Fruit fly (Drosophila melanogaster): ENCODE measurements around the gene Hsc20.
A peak's percentile ranks its signal among the peaks of the same experiment; 100 is the strongest.

The Hsc20 gene

DNA sequence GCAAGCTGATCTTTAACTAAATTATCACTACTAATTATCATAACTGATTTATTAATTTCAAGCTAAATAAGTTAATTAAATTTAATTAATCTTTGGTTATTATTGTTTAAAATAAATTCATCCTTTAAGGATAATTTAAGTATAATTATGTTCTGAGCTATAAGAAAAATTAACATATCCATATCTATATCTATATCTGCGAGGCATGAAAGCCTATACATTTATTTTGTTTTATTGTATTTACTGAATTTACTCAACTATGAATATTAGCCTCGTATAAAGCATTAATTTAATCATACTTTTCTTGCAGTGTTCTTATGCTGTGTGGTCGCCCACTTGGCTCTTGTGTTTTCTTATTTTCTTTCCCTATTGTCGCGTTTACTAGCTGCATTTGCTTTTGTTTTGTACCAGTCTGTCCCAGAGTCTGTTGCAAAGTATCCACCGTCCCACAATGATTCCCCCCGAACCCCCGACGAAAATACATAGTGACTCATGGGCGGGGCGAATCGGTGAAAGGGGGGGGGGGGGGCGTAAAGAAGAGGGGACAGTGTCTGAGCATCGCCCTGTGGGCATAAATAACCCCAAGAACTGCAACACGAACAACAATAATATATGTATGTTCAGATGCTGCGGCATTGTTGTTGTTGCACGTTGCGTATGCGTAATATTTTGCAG lies 18.3 kb upstream of the Hsc20 start:
- no peak for TF ChIP-seq usp (GFP tag; optimal IDR thresholded peaks at IDR 0.05)
- no peak for TF ChIP-seq OdsH (GFP tag; optimal IDR thresholded peaks at IDR 0.05)
- no peak for TF ChIP-seq sv (GFP tag; optimal IDR thresholded peaks at IDR 0.05)
- TF ChIP-seq Dif (GFP tag; optimal IDR thresholded peaks at IDR 0.05; ENCODE audit: partially characterized antibody), result no peak
- no peak for TF ChIP-seq brk (GFP tag; optimal IDR thresholded peaks at IDR 0.05)
- no peak for TF ChIP-seq psq (GFP tag; optimal IDR thresholded peaks at IDR 0.05)
- no peak for TF ChIP-seq CrebA (GFP tag; optimal IDR thresholded peaks at IDR 0.05; ENCODE audit: borderline replicate concordance)
- TF ChIP-seq br (GFP tag; optimal IDR thresholded peaks at IDR 0.05), result no peak
- no peak for TF ChIP-seq jim (GFP tag; optimal IDR thresholded peaks at IDR 0.05)

DNA sequence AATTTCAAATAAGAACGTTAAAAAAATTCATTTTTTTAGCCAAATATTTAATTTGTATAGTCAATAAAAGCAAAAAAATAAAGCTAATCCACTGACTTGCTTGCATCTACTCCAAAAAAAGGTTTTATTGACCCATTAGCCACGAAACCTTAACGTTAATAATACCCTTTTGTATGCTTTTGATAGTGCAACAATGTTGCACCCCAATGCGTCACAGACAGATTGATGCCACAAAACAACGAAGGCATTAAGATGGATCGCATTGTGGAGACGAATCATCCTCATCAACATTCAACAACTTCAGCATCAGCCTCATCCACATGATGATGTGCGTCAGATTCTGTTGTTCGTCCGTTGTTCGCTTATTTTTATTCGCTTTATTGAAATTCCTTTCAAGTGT lies 17.5 kb upstream of the Hsc20 start:
- TF ChIP-seq br (GFP tag; optimal IDR thresholded peaks at IDR 0.05), result no peak

DNA sequence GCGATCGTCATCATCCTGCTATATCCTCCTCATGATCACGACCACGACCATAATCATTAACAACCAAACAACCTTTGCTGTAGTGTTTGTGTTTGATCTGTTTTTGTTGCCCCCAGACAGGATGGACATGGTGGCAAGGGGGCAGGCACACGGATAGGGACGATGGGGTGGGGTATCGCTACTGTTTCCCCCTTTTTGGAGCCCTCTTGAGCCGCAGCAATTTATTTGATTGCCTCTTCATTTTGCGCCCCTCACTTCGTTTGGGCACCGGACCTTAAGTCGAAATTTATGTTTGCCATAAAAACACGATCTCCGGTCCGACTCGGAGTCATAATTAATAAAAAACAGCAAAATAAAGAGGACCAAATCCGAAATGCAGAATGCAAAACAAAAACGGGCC lies 17.1 kb upstream of the Hsc20 start:
- peak; percentile 39 for TF ChIP-seq fru (GFP tag; optimal IDR thresholded peaks at IDR 0.05)
- no peak for TF ChIP-seq CG9705 (GFP tag; optimal IDR thresholded peaks at IDR 0.05)
- TF ChIP-seq Rel (GFP tag; optimal IDR thresholded peaks at IDR 0.05), result peak; percentile 16
- no peak for TF ChIP-seq Rel (tag; optimal IDR thresholded peaks at IDR 0.05)
- peak; percentile 4 for TF ChIP-seq Sp1 (GFP tag; optimal IDR thresholded peaks at IDR 0.05)
- TF ChIP-seq Myc (optimal IDR thresholded peaks at IDR 0.05), result no peak
- no peak for TF ChIP-seq lola (GFP tag; optimal IDR thresholded peaks at IDR 0.05)
- TF ChIP-seq psq (GFP tag; optimal IDR thresholded peaks at IDR 0.05), result peak; percentile 53
- no peak for TF ChIP-seq sage (GFP tag; optimal IDR thresholded peaks at IDR 0.05)
- peak; percentile 7 for TF ChIP-seq br (GFP tag; optimal IDR thresholded peaks at IDR 0.05)

DNA sequence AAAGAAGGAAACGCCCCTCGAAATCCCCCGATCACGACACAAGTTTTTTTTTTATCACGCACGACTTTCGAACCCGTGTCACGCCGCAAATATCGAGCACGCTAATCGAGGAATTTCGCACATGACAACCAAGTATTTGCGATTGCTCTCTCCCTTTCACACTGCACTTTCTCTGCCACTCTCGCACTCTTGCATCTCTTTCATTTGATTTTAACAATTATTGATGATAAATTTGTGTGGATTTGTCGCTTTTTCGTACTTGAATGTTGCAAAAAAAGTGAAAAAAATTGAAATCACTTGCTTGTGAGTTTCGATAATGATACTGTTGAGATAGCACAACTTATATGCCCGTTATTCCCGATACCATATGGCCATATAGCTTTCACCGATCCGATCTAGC lies 15.7 kb upstream of the Hsc20 start, which contains the start of gene CG13073:
TSS of gene CG13073 (minus strand) at position 101 of the 400 bp plus-strand sequence.
- no peak for TF ChIP-seq sv (GFP tag; optimal IDR thresholded peaks at IDR 0.05)

DNA sequence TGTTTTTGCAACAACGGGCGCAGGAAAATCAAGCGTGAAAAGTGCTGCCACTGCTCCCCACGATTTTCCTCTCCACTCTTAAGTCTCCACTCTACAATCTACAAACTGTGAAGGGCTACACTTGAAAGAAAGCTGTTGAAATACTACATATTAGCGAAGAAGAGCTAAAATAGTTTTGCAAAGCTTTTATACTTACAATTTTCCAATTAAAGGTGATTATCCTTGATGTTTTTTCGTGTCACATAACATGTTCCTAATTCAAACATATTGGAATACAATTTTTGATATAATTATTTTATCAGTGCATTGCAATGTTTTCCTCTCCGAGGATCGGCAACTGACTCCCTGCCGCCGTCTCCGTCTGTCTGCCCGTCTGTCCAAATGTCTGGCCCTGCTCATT lies 15.0 kb upstream of the Hsc20 start:
- TF ChIP-seq usp (GFP tag; optimal IDR thresholded peaks at IDR 0.05), result no peak
- no peak for TF ChIP-seq foxo (GFP tag; optimal IDR thresholded peaks at IDR 0.05)
- TF ChIP-seq fru (GFP tag; optimal IDR thresholded peaks at IDR 0.05), result peak; percentile 17
- no peak for TF ChIP-seq woc (GFP tag; optimal IDR thresholded peaks at IDR 0.05)
- TF ChIP-seq Vsx2 (GFP tag; optimal IDR thresholded peaks at IDR 0.05; ENCODE audit: partially characterized antibody), result no peak

DNA sequence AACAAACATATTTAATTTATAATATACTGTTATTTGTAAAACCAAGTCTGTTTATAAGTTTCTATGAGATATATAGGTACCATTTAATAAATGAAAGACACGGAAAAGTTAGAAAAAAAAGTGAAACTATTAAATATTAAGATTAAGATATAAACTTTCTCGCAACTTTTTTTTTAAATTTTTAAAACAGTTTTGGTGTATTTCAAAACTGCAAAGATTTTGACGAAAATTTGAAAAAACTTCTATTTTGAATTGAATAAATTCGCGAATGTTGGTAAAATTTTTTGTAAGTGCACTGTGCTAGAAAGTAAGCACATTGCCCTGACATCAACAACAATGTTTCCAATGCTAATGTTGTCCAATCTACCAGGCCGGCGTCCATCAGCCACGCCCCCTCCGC lies 11.6 kb upstream of the Hsc20 start:
- TF ChIP-seq OdsH (GFP tag; optimal IDR thresholded peaks at IDR 0.05), result no peak
- TF ChIP-seq Hnf4 (GFP tag; optimal IDR thresholded peaks at IDR 0.05), result no peak
- TF ChIP-seq Abd-B (GFP tag; optimal IDR thresholded peaks at IDR 0.05), result no peak
- TF ChIP-seq tai (GFP tag; optimal IDR thresholded peaks at IDR 0.05), result no peak
- no peak for TF ChIP-seq br (GFP tag; optimal IDR thresholded peaks at IDR 0.05)
- TF ChIP-seq Mio (GFP tag; optimal IDR thresholded peaks at IDR 0.05), result no peak
- TF ChIP-seq Sp1 (GFP tag; optimal IDR thresholded peaks at IDR 0.05), result no peak
- TF ChIP-seq Hr78 (GFP tag; optimal IDR thresholded peaks at IDR 0.05), result no peak
- no peak for TF ChIP-seq CG9705 (GFP tag; optimal IDR thresholded peaks at IDR 0.05)
- TF ChIP-seq Dfd (GFP tag; optimal IDR thresholded peaks at IDR 0.05), result no peak
- no peak for TF ChIP-seq foxo (GFP tag; optimal IDR thresholded peaks at IDR 0.05)
- TF ChIP-seq sage (GFP tag; optimal IDR thresholded peaks at IDR 0.05), result no peak
- no peak for TF ChIP-seq jim (GFP tag; optimal IDR thresholded peaks at IDR 0.05)
- TF ChIP-seq dsf (GFP tag; optimal IDR thresholded peaks at IDR 0.05; ENCODE audit: borderline replicate concordance), result no peak
- TF ChIP-seq Myc (optimal IDR thresholded peaks at IDR 0.05), result no peak
- TF ChIP-seq pan (optimal IDR thresholded peaks at IDR 0.05), result no peak
- TF ChIP-seq HLH106 (tag; optimal IDR thresholded peaks at IDR 0.05), result no peak
- TF ChIP-seq dmrt93B (GFP tag; optimal IDR thresholded peaks at IDR 0.05), result no peak
- TF ChIP-seq Hr83 (GFP tag; optimal IDR thresholded peaks at IDR 0.05; ENCODE audit: poor library complexity, severe bottlenecking), result no peak
